Worm (Caenorhabditis elegans): Measurements from ENCODE around the gene col-86.

Gene col-86

ce11 chrII:13083752-13084214, 14.3 kb downstream of the col-86 start, which contains the start of the genes Y81G3A.1 and gcn-2 (continued):
- TF ChIP-seq Y116A8C.19 (tag; optimal IDR thresholded peaks at IDR 0.05; ENCODE audit: borderline replicate concordance): no peak
- TF ChIP-seq tbx-2 (tag; optimal IDR thresholded peaks at IDR 0.05): peak; percentile 68
- TF ChIP-seq unc-30 (tag; optimal IDR thresholded peaks at IDR 0.05): no peak
- peak; percentile 64 to 76 for TF ChIP-seq lsy-2 (tag; optimal IDR thresholded peaks at IDR 0.05)
- no peak for TF ChIP-seq fos-1 (tag; optimal IDR thresholded peaks at IDR 0.05)
- no peak for TF ChIP-seq hlh-4 (tag; optimal IDR thresholded peaks at IDR 0.05)
- TF ChIP-seq zip-4 (GFP tag; optimal IDR thresholded peaks at IDR 0.05): peak; percentile 23
- no peak for TF ChIP-seq alr-1 (tag; optimal IDR thresholded peaks at IDR 0.05; ENCODE audit: borderline replicate concordance)
- no peak for TF ChIP-seq hpl-2 (GFP tag; optimal IDR thresholded peaks at IDR 0.05)
- peak; percentile 95 to 97 (median 97) for TF ChIP-seq dpl-1 (GFP tag; optimal IDR thresholded peaks at IDR 0.05)
- peak; percentile 69 for TF ChIP-seq nhr-19 (GFP tag; conservative IDR thresholded peaks at IDR 0.05)
- TF ChIP-seq nhr-90 (tag; optimal IDR thresholded peaks at IDR 0.05; ENCODE audit: poor library complexity): peak; percentile 56
- no peak for TF ChIP-seq elt-2 (tag; optimal IDR thresholded peaks at IDR 0.05)
- TF ChIP-seq mef-2 (tag; optimal IDR thresholded peaks at IDR 0.05): no peak
- peak; percentile 77 for TF ChIP-seq nhr-47 (tag; optimal IDR thresholded peaks at IDR 0.05)
- TF ChIP-seq lin-15B (tag; optimal IDR thresholded peaks at IDR 0.05): peak; percentile 38
- peak; percentile 65 for TF ChIP-seq swsn-7 (tag; optimal IDR thresholded peaks at IDR 0.05)
- TF ChIP-seq pag-3 (tag; optimal IDR thresholded peaks at IDR 0.05; ENCODE audit: borderline replicate concordance, insufficient read depth): no peak
- TF ChIP-seq snu-23 (GFP tag; optimal IDR thresholded peaks at IDR 0.05): peak; percentile 66
- peak; percentile 65 for TF ChIP-seq dsc-1 (tag; optimal IDR thresholded peaks at IDR 0.05)
- TF ChIP-seq snpc-4 (tag; optimal IDR thresholded peaks at IDR 0.05): peak; percentile 71
- peak; percentile 50 to 64 (median 62) for TF ChIP-seq ceh-82 (tag; optimal IDR thresholded peaks at IDR 0.05)
- TF ChIP-seq fkh-8 (tag; optimal IDR thresholded peaks at IDR 0.05): peak; percentile 16
- peak; percentile 43 for TF ChIP-seq lin-13 (GFP tag; optimal IDR thresholded peaks at IDR 0.05)
- peak; percentile 24 for TF ChIP-seq aly-2 (tag; optimal IDR thresholded peaks at IDR 0.05)
- TF ChIP-seq F16B12.6 (tag; optimal IDR thresholded peaks at IDR 0.05): peak; percentile 97
- TF ChIP-seq unc-130 (tag; optimal IDR thresholded peaks at IDR 0.05): peak; percentile 43
- TF ChIP-seq efl-1 (optimal IDR thresholded peaks at IDR 0.05): peak; percentile 97 to 98
- peak; percentile 98 to 100 for TF ChIP-seq efl-1 (GFP tag; optimal IDR thresholded peaks at IDR 0.05 in 1 of 2)
- no peak for TF ChIP-seq C34B4.2 (tag; optimal IDR thresholded peaks at IDR 0.05)
- peak; percentile 74 for TF ChIP-seq rnt-1 (tag; optimal IDR thresholded peaks at IDR 0.05)
- TF ChIP-seq ces-1 (GFP tag; optimal IDR thresholded peaks at IDR 0.05): no peak
- no peak for TF ChIP-seq aha-1 (tag; optimal IDR thresholded peaks at IDR 0.05)
- TF ChIP-seq C16A3.4 (tag; optimal IDR thresholded peaks at IDR 0.05): peak; percentile 47
- no peak for TF ChIP-seq grh-1 (GFP tag; IDR thresholded peaks at IDR 0.05)
- peak; percentile 71 for TF ChIP-seq nhr-71 (tag; optimal IDR thresholded peaks at IDR 0.05)
- no peak for TF ChIP-seq hlh-17 (GFP tag; optimal IDR thresholded peaks at IDR 0.05; ENCODE audit: borderline replicate concordance)
- peak; percentile 26; the same call in 1 of the 2 replicates for TF ChIP-seq mab-9 (GFP tag; IDR thresholded peaks at IDR 0.05)
- TF ChIP-seq sup-37 (GFP tag; optimal IDR thresholded peaks at IDR 0.05): no peak
- no peak for TF ChIP-seq sox-4 (tag; optimal IDR thresholded peaks at IDR 0.05)
- no peak for TF ChIP-seq nhr-77 (tag; optimal IDR thresholded peaks at IDR 0.05)
- no peak for TF ChIP-seq egl-27 (tag; optimal IDR thresholded peaks at IDR 0.05)
- peak; percentile 84 for TF ChIP-seq blmp-1 (tag; optimal IDR thresholded peaks at IDR 0.05)
- TF ChIP-seq jun-1 (tag; optimal IDR thresholded peaks at IDR 0.05): no peak
- TF ChIP-seq efl-3 (GFP tag; optimal IDR thresholded peaks at IDR 0.05): no peak
- TF ChIP-seq mep-1 (tag; optimal IDR thresholded peaks at IDR 0.05): no peak
